Worm (Caenorhabditis elegans): ENCODE results near the gene W01C8.1.

DNA sequence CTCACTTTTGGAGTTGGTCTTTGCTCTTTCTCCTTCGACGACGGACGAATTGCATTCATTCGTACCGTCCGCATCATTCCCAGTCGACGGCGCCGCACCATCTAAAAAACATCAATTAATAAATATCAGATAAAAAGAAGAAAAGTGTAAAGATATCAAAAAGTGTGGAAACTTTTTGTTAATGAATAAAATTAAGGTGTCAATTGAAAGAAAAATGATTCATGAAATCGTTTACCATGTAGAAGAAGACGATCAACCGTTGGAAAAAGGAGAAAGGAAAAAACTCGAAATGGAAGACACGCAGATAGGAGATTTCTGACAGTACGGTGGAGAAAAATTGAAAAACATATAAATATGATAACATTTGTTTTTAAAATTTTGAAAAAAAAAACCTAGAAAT is 12.1 kb upstream of the W01C8.1 start, which contains the start of gene set-19:
- no peak for TF ChIP-seq ref-1 (GFP tag; conservative IDR thresholded peaks at IDR 0.05)
- TF ChIP-seq flt-1 (GFP tag; IDR thresholded peaks at IDR 0.05) = no peak
